Fruit fly (Drosophila melanogaster): ENCODE measurements around the gene da.

The da gene

dm6 chr2L:10366525-10366924 is 21.4 kb upstream of the da start, which contains the start of gene CG5056:
CG5056 (plus strand) TSS chr2L:10366692.
- peak; percentile 41; the same call in 1 of the 2 replicates for TF ChIP-seq CG32121 (GFP tag; IDR thresholded peaks at IDR 0.05)
- no peak for TF ChIP-seq EcR (GFP tag; optimal IDR thresholded peaks at IDR 0.05)
- no peak for TF ChIP-seq CG10348 (GFP tag; IDR thresholded peaks at IDR 0.05)
- TF ChIP-seq CG4496 (GFP tag; IDR thresholded peaks at IDR 0.05) = no peak
- TF ChIP-seq Ets98B (GFP tag; IDR thresholded peaks at IDR 0.05) = peak; percentile 29; the same call in 1 of the 2 replicates
- no peak for TF ChIP-seq rn (GFP tag; IDR thresholded peaks at IDR 0.05)
- TF ChIP-seq CG14655 (GFP tag; optimal IDR thresholded peaks at IDR 0.05) = no peak
- TF ChIP-seq CG13204 (GFP tag; optimal IDR thresholded peaks at IDR 0.05) = no peak
- TF ChIP-seq gl (tag; optimal IDR thresholded peaks at IDR 0.05) = peak; percentile 57
- no peak for TF ChIP-seq Pif1A (GFP tag; optimal IDR thresholded peaks at IDR 0.05)
- no peak for TF ChIP-seq fd96Ca (GFP tag; IDR thresholded peaks at IDR 0.05)
- TF ChIP-seq CG9948 (tag; optimal IDR thresholded peaks at IDR 0.05) = peak; percentile 30
- no peak for TF ChIP-seq D1 (tag; optimal IDR thresholded peaks at IDR 0.05)
- no peak for TF ChIP-seq Pif1B (GFP tag; optimal IDR thresholded peaks at IDR 0.05)
- TF ChIP-seq CG15710 (tag; optimal IDR thresholded peaks at IDR 0.05) = peak; percentile 40
- peak; percentile 2 for TF ChIP-seq Snoo (tag; optimal IDR thresholded peaks at IDR 0.05)
- peak; percentile 6 for TF ChIP-seq CG17806 (tag; optimal IDR thresholded peaks at IDR 0.05)
- TF ChIP-seq CG8159 (tag; optimal IDR thresholded peaks at IDR 0.05) = no peak
- TF ChIP-seq CG8301 (tag; optimal IDR thresholded peaks at IDR 0.05) = no peak
- TF ChIP-seq CG12605 (GFP tag; IDR thresholded peaks at IDR 0.05) = peak; percentile 11; the same call in 1 of the 2 replicates
- TF ChIP-seq CG34367 (tag; optimal IDR thresholded peaks at IDR 0.05) = peak; percentile 32

- TF ChIP-seq CG10348 (GFP tag; IDR thresholded peaks at IDR 0.05) (no peak), Pif1B (GFP tag; optimal IDR thresholded peaks at IDR 0.05) (no peak)
Measured at dm6 chr2L:10372297-10372696, 15.6 kb upstream of the da start.

- no peak for TF ChIP-seq CG12605 (GFP tag; IDR thresholded peaks at IDR 0.05)
- TF ChIP-seq Snoo (tag; optimal IDR thresholded peaks at IDR 0.05) = no peak
- TF ChIP-seq rn (GFP tag; IDR thresholded peaks at IDR 0.05) = no peak
- TF ChIP-seq CG10348 (GFP tag; IDR thresholded peaks at IDR 0.05) = no peak
- no peak for TF ChIP-seq Pif1A (GFP tag; optimal IDR thresholded peaks at IDR 0.05)
- no peak for TF ChIP-seq gl (tag; optimal IDR thresholded peaks at IDR 0.05)
Measured at dm6 chr2L:10373605-10374269, 14.2 kb upstream of the da start, which contains the start of gene rho-5. rho-5 (minus strand) TSS chr2L:10373900.

- TF ChIP-seq CG9948 (tag; optimal IDR thresholded peaks at IDR 0.05) (peak; percentile 44), fd96Ca (GFP tag; IDR thresholded peaks at IDR 0.05) (no peak), CG17806 (tag; optimal IDR thresholded peaks at IDR 0.05) (peak; percentile 48), D1 (tag; optimal IDR thresholded peaks at IDR 0.05) (peak; percentile 70), CG34367 (tag; optimal IDR thresholded peaks at IDR 0.05) (peak; percentile 25), Pif1A (GFP tag; optimal IDR thresholded peaks at IDR 0.05) (no peak), Snoo (tag; optimal IDR thresholded peaks at IDR 0.05) (peak; percentile 43), CG4496 (GFP tag; IDR thresholded peaks at IDR 0.05) (peak; percentile 44; the same call in 1 of the 3 replicates), CG15710 (tag; optimal IDR thresholded peaks at IDR 0.05) (peak; percentile 57), CG32121 (GFP tag; IDR thresholded peaks at IDR 0.05) (peak; percentile 41), CG13204 (GFP tag; optimal IDR thresholded peaks at IDR 0.05) (no peak), CG12605 (GFP tag; IDR thresholded peaks at IDR 0.05) (no peak), CG14655 (GFP tag; optimal IDR thresholded peaks at IDR 0.05) (no peak), Ets98B (GFP tag; IDR thresholded peaks at IDR 0.05) (peak; percentile 50; the same call in 1 of the 2 replicates), rn (GFP tag; IDR thresholded peaks at IDR 0.05) (no peak), CG8301 (tag; optimal IDR thresholded peaks at IDR 0.05) (peak; percentile 44), CG8159 (tag; optimal IDR thresholded peaks at IDR 0.05) (peak; percentile 56)
Measured at dm6 chr2L:10375464-10376236, 12.3 kb upstream of the da start, which contains the start of the genes CG33303 and dpr19. CG33303 (minus strand) TSS chr2L:10375757. dpr19 (plus strand) TSS chr2L:10376168.

- no peak for TF ChIP-seq CG32121 (GFP tag; IDR thresholded peaks at IDR 0.05)
- no peak for TF ChIP-seq Ets98B (GFP tag; IDR thresholded peaks at IDR 0.05)
- no peak for TF ChIP-seq CG13204 (GFP tag; optimal IDR thresholded peaks at IDR 0.05)
- no peak for TF ChIP-seq gl (tag; optimal IDR thresholded peaks at IDR 0.05)
- TF ChIP-seq CG12605 (GFP tag; IDR thresholded peaks at IDR 0.05) = no peak
- no peak for TF ChIP-seq CG10348 (GFP tag; IDR thresholded peaks at IDR 0.05)
- no peak for TF ChIP-seq CG8159 (tag; optimal IDR thresholded peaks at IDR 0.05)
- TF ChIP-seq CG9948 (tag; optimal IDR thresholded peaks at IDR 0.05) = no peak
- no peak for TF ChIP-seq CG17806 (tag; optimal IDR thresholded peaks at IDR 0.05)
- TF ChIP-seq CG15710 (tag; optimal IDR thresholded peaks at IDR 0.05) = no peak
- no peak for TF ChIP-seq EcR (GFP tag; optimal IDR thresholded peaks at IDR 0.05)
- no peak for TF ChIP-seq rn (GFP tag; IDR thresholded peaks at IDR 0.05)
- no peak for TF ChIP-seq CG14655 (GFP tag; optimal IDR thresholded peaks at IDR 0.05)
- TF ChIP-seq Pif1A (GFP tag; optimal IDR thresholded peaks at IDR 0.05) = no peak
- no peak for TF ChIP-seq CG4496 (GFP tag; IDR thresholded peaks at IDR 0.05)
Measured at dm6 chr2L:10376276-10376675, 11.6 kb upstream of the da start.

dm6 chr2L:10378631-10379030 is 9.3 kb upstream of the da start:
- TF ChIP-seq EcR (GFP tag; optimal IDR thresholded peaks at IDR 0.05) (no peak), fd96Ca (GFP tag; IDR thresholded peaks at IDR 0.05) (no peak), CG12605 (GFP tag; IDR thresholded peaks at IDR 0.05) (no peak), CG32121 (GFP tag; IDR thresholded peaks at IDR 0.05) (no peak), CG8301 (tag; optimal IDR thresholded peaks at IDR 0.05) (no peak)
